Worm (Caenorhabditis elegans): ENCODE results near the gene srp-1.

ce11 chrV:761882-762281, 8.8 kb downstream of the srp-1 start, which contains the start of gene C05E4.12:
- TF ChIP-seq ztf-11 (tag; optimal IDR thresholded peaks at IDR 0.05) (no peak), pha-4 (tag; optimal IDR thresholded peaks at IDR 0.05) (no peak), unc-62 (GFP tag; optimal IDR thresholded peaks at IDR 0.05) (no peak), nhr-237 (tag; optimal IDR thresholded peaks at IDR 0.05) (no peak), nhr-23 (tag; optimal IDR thresholded peaks at IDR 0.05) (no peak), R02D3.7 (tag; optimal IDR thresholded peaks at IDR 0.05) (no peak), lin-39 (tag; optimal IDR thresholded peaks at IDR 0.05) (no peak), pqm-1 (tag; optimal IDR thresholded peaks at IDR 0.05) (no peak), skn-1 (tag; optimal IDR thresholded peaks at IDR 0.05) (no peak), elt-2 (tag; optimal IDR thresholded peaks at IDR 0.05) (no peak), aly-2 (tag; optimal IDR thresholded peaks at IDR 0.05) (no peak)

All from whole organism, L3 larva.